Worm (Caenorhabditis elegans): ENCODE results near the gene algn-6.

DNA sequence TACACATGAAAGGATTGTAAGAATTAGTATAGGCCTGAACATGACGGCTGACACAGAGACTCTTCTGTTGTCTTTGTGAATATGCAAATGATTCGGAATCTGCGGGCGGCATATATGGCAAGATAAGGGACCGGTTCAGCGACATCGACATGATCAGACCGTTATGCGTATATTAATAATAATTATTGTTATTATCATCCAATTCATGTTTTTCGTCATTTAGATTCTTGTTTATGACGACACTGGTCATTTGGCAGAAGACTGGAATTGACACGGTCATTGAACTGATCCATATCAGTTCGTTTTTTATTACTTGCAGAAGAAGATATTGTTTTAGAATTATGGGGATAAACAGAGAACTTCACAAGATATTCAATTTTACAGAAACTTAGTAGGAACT lies 10.9 kb downstream of the algn-6 start, which contains the start of gene mtre-1:
- TF ChIP-seq scrt-1 (GFP tag; IDR thresholded peaks at IDR 0.05) (no peak), ama-1 (optimal IDR thresholded peaks at IDR 0.05) (no peak), hmbx-1 (tag; optimal IDR thresholded peaks at IDR 0.05) (no peak), hnd-1 (tag; optimal IDR thresholded peaks at IDR 0.05) (no peak), hmg-4 (GFP tag; optimal IDR thresholded peaks at IDR 0.05) (no peak), flt-1 (GFP tag; IDR thresholded peaks at IDR 0.05) (no peak), ets-7 (tag; optimal IDR thresholded peaks at IDR 0.05) (no peak), tra-4 (tag; optimal IDR thresholded peaks at IDR 0.05) (no peak), pes-1 (GFP tag; IDR thresholded peaks at IDR 0.05) (no peak), tbx-37 (GFP tag; conservative IDR thresholded peaks at IDR 0.05) (no peak)

Measured in whole organism, early embryonic.